Worm (Caenorhabditis elegans) whole organism, L3 larva: ENCODE measurements around the gene sdz-36.
"Not testable (repeated sequence)": the region's sequence is repeated elsewhere in the genome, so short reads cannot be mapped to it uniquely, and the experiment has no call there.

Experiments used
- R02D3.7 ChIP-seq: fragments of 150-350 bp; optimal IDR thresholded peaks from 2 replicates; lab custom pipeline; 2014; ENCODE audit warnings: missing biosample characterization, missing genetic modification characterization
- ZK546.5 ChIP-seq: sonication (generic microtip); optimal IDR thresholded peaks from 2 replicates; lab custom pipeline; 2017; ENCODE audit warnings: missing biosample characterization, missing genetic modification characterization
- ama-1 ChIP-seq: fragments of 150-350 bp; optimal IDR thresholded peaks from 2 replicates; lab custom pipeline; 2018
- ceh-16 ChIP-seq: sonication (generic microtip); optimal IDR thresholded peaks from 2 replicates; lab custom pipeline; 2017; ENCODE audit warnings: missing biosample characterization, missing genetic modification characterization
- ceh-28 ChIP-seq: fragments of 150-350 bp; optimal IDR thresholded peaks from 2 replicates; lab custom pipeline; 2014; ENCODE audit warnings: missing biosample characterization, missing genetic modification reagents, missing genetic modification characterization
- ceh-82 ChIP-seq: fragments of 150-350 bp; optimal IDR thresholded peaks from 2 replicates; lab custom pipeline; 2014; ENCODE audit warnings: missing biosample characterization, missing genetic modification characterization
- ceh-9 ChIP-seq: sonication (generic microtip); optimal IDR thresholded peaks from 2 replicates; lab custom pipeline; 2018; ENCODE audit warnings: missing biosample characterization, missing genetic modification characterization
- daf-12 ChIP-seq: fragments of 150-350 bp; optimal IDR thresholded peaks from 2 replicates; lab custom pipeline; 2014; ENCODE audit warnings: missing biosample characterization, missing genetic modification reagents, missing genetic modification characterization
- egl-27 ChIP-seq: sonication (generic microtip); optimal IDR thresholded peaks from 4 replicates; lab custom pipeline; 2017; ENCODE audit warnings: missing biosample characterization, missing genetic modification reagents, missing genetic modification characterization
- egl-5 ChIP-seq: fragments of 150-350 bp; optimal IDR thresholded peaks from 2 replicates; lab custom pipeline; 2017; ENCODE audit warnings: missing biosample characterization, missing genetic modification reagents, missing genetic modification characterization, inconsistent platforms
- elt-1 ChIP-seq: fragments of 150-350 bp; optimal IDR thresholded peaks from 2 replicates; lab custom pipeline; 2014; ENCODE audit warnings: missing biosample characterization, missing genetic modification characterization
- elt-2 ChIP-seq: sonication (generic microtip); optimal IDR thresholded peaks from 2 replicates; lab custom pipeline; 2016; ENCODE audit warnings: missing genetic modification reagents, mild to moderate bottlenecking, missing genetic modification characterization, missing compliant biosample characterization
- elt-3 ChIP-seq, 3 experiments: fragments of 150-350 bp in 1 of 3; sonication (generic microtip) in 2 of 3; optimal IDR thresholded peaks; 2 replicates in 2 of 3; 4 replicates in 1 of 3; lab custom pipeline; 2014 to 2017; ENCODE audit warnings: missing biosample characterization in 3 of 3, missing genetic modification characterization in 3 of 3
- eor-1 ChIP-seq, 2 experiments: fragments of 150-350 bp; optimal IDR thresholded peaks; 2 replicates each; lab custom pipeline; 2014 to 2018; ENCODE audit warnings: missing biosample characterization in 2 of 2, missing genetic modification characterization in 2 of 2
- fkh-10 ChIP-seq: sonication (generic microtip); optimal IDR thresholded peaks from 2 replicates; lab custom pipeline; 2017; ENCODE audit warnings: missing biosample characterization, missing genetic modification reagents, missing genetic modification characterization
- fkh-2 ChIP-seq: fragments of 150-350 bp; optimal IDR thresholded peaks from 2 replicates; lab custom pipeline; 2014; ENCODE audit warnings: missing biosample characterization, missing genetic modification reagents, missing genetic modification characterization
- fos-1 ChIP-seq: fragments of 150-350 bp; optimal IDR thresholded peaks from 2 replicates; lab custom pipeline; 2014; ENCODE audit warnings: missing biosample characterization, missing genetic modification characterization
- hmg-11 ChIP-seq: sonication (generic microtip); optimal IDR thresholded peaks from 2 replicates; lab custom pipeline; 2016; ENCODE audit warnings: missing genetic modification characterization, missing compliant biosample characterization
- jun-1 ChIP-seq: fragments of 150-350 bp; optimal IDR thresholded peaks from 2 replicates; lab custom pipeline; 2014; ENCODE audit warnings: missing biosample characterization, missing genetic modification reagents, missing genetic modification characterization
- lin-15B ChIP-seq: fragments of 150-350 bp; optimal IDR thresholded peaks from 2 replicates; lab custom pipeline; 2014; ENCODE audit warnings: missing biosample characterization, missing genetic modification characterization
- lin-39 ChIP-seq: fragments of 150-350 bp; optimal IDR thresholded peaks from 2 replicates; lab custom pipeline; 2018; ENCODE audit warnings: missing biosample characterization, missing genetic modification reagents, missing genetic modification characterization
- lsy-12 ChIP-seq: sonication (generic microtip); optimal IDR thresholded peaks from 2 replicates; lab custom pipeline; 2016; ENCODE audit warnings: mild to moderate bottlenecking, missing genetic modification characterization, missing compliant biosample characterization
- mdl-1 ChIP-seq: fragments of 150-350 bp; optimal IDR thresholded peaks from 2 replicates; lab custom pipeline; 2014; ENCODE audit warnings: missing biosample characterization, missing genetic modification characterization
- nfya-1 ChIP-seq: sonication (generic microtip); optimal IDR thresholded peaks from 2 replicates; lab custom pipeline; 2017; ENCODE audit warnings: missing genetic modification characterization, mild to moderate bottlenecking, missing compliant biosample characterization, antibody characterized with exemption, moderate library complexity; ENCODE audit not compliant: insufficient read depth
- nhr-11 ChIP-seq: fragments of 150-350 bp; optimal IDR thresholded peaks from 2 replicates; lab custom pipeline; 2014; ENCODE audit warnings: missing biosample characterization, missing genetic modification characterization
- nhr-12 ChIP-seq: fragments of 150-350 bp; optimal IDR thresholded peaks from 2 replicates; lab custom pipeline; 2014; ENCODE audit warnings: missing biosample characterization, missing genetic modification characterization
- nhr-23 ChIP-seq: fragments of 150-350 bp; optimal IDR thresholded peaks from 2 replicates; lab custom pipeline; 2014; ENCODE audit warnings: missing biosample characterization, missing genetic modification reagents, missing genetic modification characterization
- nhr-237 ChIP-seq: fragments of 150-350 bp; optimal IDR thresholded peaks from 2 replicates; lab custom pipeline; 2014; ENCODE audit warnings: missing biosample characterization, missing genetic modification characterization
- nhr-25 ChIP-seq: sonication (generic microtip); optimal IDR thresholded peaks from 2 replicates; lab custom pipeline; 2017; ENCODE audit warnings: missing biosample characterization, missing genetic modification characterization
- nhr-28 ChIP-seq: fragments of 150-350 bp; optimal IDR thresholded peaks from 2 replicates; lab custom pipeline; 2014; ENCODE audit warnings: missing biosample characterization, missing genetic modification characterization
- nhr-43 ChIP-seq: sonication (generic microtip); optimal IDR thresholded peaks from 2 replicates; lab custom pipeline; 2016; ENCODE audit warnings: mild to moderate bottlenecking, missing genetic modification characterization, missing compliant biosample characterization; ENCODE audit not compliant: poor library complexity, severe bottlenecking
- nhr-67 ChIP-seq: fragments of 150-350 bp; optimal IDR thresholded peaks from 2 replicates; lab custom pipeline; 2014; ENCODE audit warnings: missing biosample characterization, missing genetic modification characterization
- nhr-77 ChIP-seq: fragments of 150-350 bp; optimal IDR thresholded peaks from 2 replicates; lab custom pipeline; 2014; ENCODE audit warnings: missing biosample characterization, missing genetic modification characterization
- pha-4 ChIP-seq: fragments of 150-350 bp; optimal IDR thresholded peaks from 2 replicates; lab custom pipeline; 2014; ENCODE audit warnings: missing biosample characterization, missing genetic modification reagents, missing genetic modification characterization
- pqm-1 ChIP-seq: fragments of 150-350 bp; optimal IDR thresholded peaks from 2 replicates; lab custom pipeline; 2017; ENCODE audit warnings: missing biosample characterization, missing genetic modification characterization, inconsistent platforms
- sea-2 ChIP-seq: fragments of 150-350 bp; sonication (generic microtip); optimal IDR thresholded peaks from 4 replicates; lab custom pipeline; 2014; ENCODE audit warnings: missing biosample characterization, missing genetic modification reagents, missing genetic modification characterization
- skn-1 ChIP-seq: fragments of 150-350 bp; optimal IDR thresholded peaks from 2 replicates; lab custom pipeline; 2014; ENCODE audit warnings: missing biosample characterization, missing genetic modification characterization
- snpc-4 ChIP-seq: fragments of 150-350 bp; optimal IDR thresholded peaks from 2 replicates; lab custom pipeline; 2014; ENCODE audit warnings: missing biosample characterization, missing genetic modification characterization
- unc-62 ChIP-seq: fragments of 150-350 bp; sonication (generic microtip); optimal IDR thresholded peaks from 4 replicates; lab custom pipeline; 2014; ENCODE audit warnings: missing biosample characterization, missing genetic modification reagents, missing genetic modification characterization
- zag-1 ChIP-seq: fragments of 150-350 bp; optimal IDR thresholded peaks from 2 replicates; lab custom pipeline; 2014; ENCODE audit warnings: missing biosample characterization, missing genetic modification characterization
- ztf-11 ChIP-seq: fragments of 150-350 bp; optimal IDR thresholded peaks from 2 replicates; lab custom pipeline; 2014; ENCODE audit warnings: missing biosample characterization, missing genetic modification characterization

The sdz-36 gene

ce11 chrIV:9688715-9689114 is 2.0 kb upstream of the sdz-36 start, which contains the start of gene msp-76:
msp-76 (plus strand) TSS chrIV:9689015.
- not testable (repeated sequence) for TF ChIP-seq zag-1, skn-1, ceh-82 (tag; lab: Kevin White, UChicago)

- no peak for TF ChIP-seq hmg-11 (tag; lab: Kevin White, UChicago)
- TF ChIP-seq, all 47 proteins: peak for 0
Observed at ce11 chrIV:9692874-9693273, 2.1 kb downstream of the sdz-36 start, which contains the start of gene twk-9. twk-9 (plus strand) TSS chrIV:9693174.

ce11 chrIV:9696513-9696912 is 5.8 kb downstream of the sdz-36 start:
- TF ChIP-seq egl-27 (no peak), nhr-67 (tag; lab: Kevin White, UChicago) (no peak), nhr-237 (tag; lab: Kevin White, UChicago) (no peak), ceh-28 (tag; lab: Kevin White, UChicago) (no peak), jun-1 (tag; lab: Kevin White, UChicago) (no peak), egl-5 (no peak), elt-1 (no peak), pha-4 (tag; lab: Kevin White, UChicago) (no peak)

ce11 chrIV:9697869-9698268 is 7.1 kb downstream of the sdz-36 start:
- TF ChIP-seq ceh-9 (tag; lab: Kevin White, UChicago): no peak
- TF ChIP-seq nfya-1 (tag; lab: Kevin White, UChicago): no peak
- TF ChIP-seq mdl-1 (tag; lab: Kevin White, UChicago): no peak
- no peak for TF ChIP-seq pha-4 (tag; lab: Kevin White, UChicago)
- TF ChIP-seq nhr-77 (tag; lab: Kevin White, UChicago): no peak
- TF ChIP-seq nhr-11 (tag; lab: Kevin White, UChicago): no peak
- TF ChIP-seq zag-1 (tag; lab: Kevin White, UChicago): no peak
- TF ChIP-seq nhr-23 (tag; lab: Kevin White, UChicago): no peak
- TF ChIP-seq ceh-28 (tag; lab: Kevin White, UChicago): no peak
- no peak for TF ChIP-seq jun-1 (tag; lab: Kevin White, UChicago)
- no peak for TF ChIP-seq pqm-1 (tag; lab: Kevin White, UChicago)
- no peak for TF ChIP-seq nhr-237 (tag; lab: Kevin White, UChicago)
- no peak for TF ChIP-seq nhr-25 (tag; lab: Kevin White, UChicago)
- TF ChIP-seq, all 47 proteins: peak for 0

- TF ChIP-seq eor-1 (tag; optimal IDR thresholded peaks at IDR 0.05; lab: Kevin White, UChicago) (no peak), pha-4 (tag; lab: Kevin White, UChicago) (peak; percentile 22)
Observed at ce11 chrIV:9699062-9699461, 8.3 kb downstream of the sdz-36 start.

ce11 chrIV:9706704-9707197 is 16.0 kb downstream of the sdz-36 start, which contains the start of the genes dcaf-1 and dph-3:
dcaf-1 (minus strand) TSS chrIV:9706723.
dph-3 (plus strand) TSS chrIV:9707147.
- TF ChIP-seq nhr-28 (tag; lab: Kevin White, UChicago) (no peak), nhr-67 (tag; lab: Kevin White, UChicago) (no peak), snpc-4 (tag; lab: Kevin White, UChicago) (no peak), hmg-11 (tag; lab: Kevin White, UChicago) (peak; percentile 35), eor-1 (tag; optimal IDR thresholded peaks at IDR 0.05; lab: Kevin White, UChicago) (no peak), elt-3 (tag; optimal IDR thresholded peaks at IDR 0.05; lab: Kevin White, UChicago) (no peak), ama-1 (lab: Kevin White, UChicago) (no peak), zag-1 (tag; lab: Kevin White, UChicago) (no peak), fkh-10 (GFP tag; lab: Kevin White, UChicago) (no peak), pha-4 (tag; lab: Kevin White, UChicago) (peak; percentile 58), sea-2 (GFP tag; lab: Kevin White, UChicago) (no peak), lin-15B (tag; lab: Kevin White, UChicago) (peak; percentile 48), egl-27 (no peak), nhr-23 (tag; lab: Kevin White, UChicago) (peak; percentile 22), mdl-1 (tag; lab: Kevin White, UChicago) (no peak), ztf-11 (tag; lab: Kevin White, UChicago) (no peak), ceh-28 (tag; lab: Kevin White, UChicago) (no peak), nhr-43 (tag; lab: Kevin White, UChicago) (no peak), ceh-16 (no peak), ceh-9 (tag; lab: Kevin White, UChicago) (no peak), ZK546.5 (tag; lab: Kevin White, UChicago) (no peak), fos-1 (tag; lab: Kevin White, UChicago) (no peak), unc-62 (GFP tag; lab: Kevin White, UChicago) (no peak), jun-1 (tag; lab: Kevin White, UChicago) (no peak), fkh-2 (tag; lab: Kevin White, UChicago) (no peak), lin-39 (tag; lab: Kevin White, UChicago) (no peak), nfya-1 (tag; lab: Kevin White, UChicago) (peak; percentile 78), R02D3.7 (tag; lab: Kevin White, UChicago) (no peak), nhr-12 (tag; lab: Kevin White, UChicago) (no peak), daf-12 (tag; lab: Kevin White, UChicago) (no peak), lsy-12 (no peak), elt-2 (tag; lab: Kevin White, UChicago) (peak; percentile 14)
